Worm (Caenorhabditis elegans): ENCODE measurements around the gene T09A5.4.

The T09A5.4 gene

ce11 chrII:7860221-7860928 lies 14.4 kb downstream of the T09A5.4 start, which contains the start of gene lin-5 (continued):
- TF ChIP-seq spr-3 (GFP tag; optimal IDR thresholded peaks at IDR 0.05) (no peak), snpc-1.2 (GFP tag; IDR thresholded peaks at IDR 0.05) (no peak), mxl-3 (GFP tag; optimal IDR thresholded peaks at IDR 0.05) (peak; percentile 27), zip-2 (tag; optimal IDR thresholded peaks at IDR 0.05) (no peak), nhr-42 (GFP tag; IDR thresholded peaks at IDR 0.05) (no peak), daf-8 (GFP tag; IDR thresholded peaks at IDR 0.05) (no peak), ceh-62 (tag; optimal IDR thresholded peaks at IDR 0.05) (no peak), egl-27 (tag; optimal IDR thresholded peaks at IDR 0.05) (no peak), nhr-111 (GFP tag; optimal IDR thresholded peaks at IDR 0.05) (no peak), nhr-41 (GFP tag; IDR thresholded peaks at IDR 0.05) (no peak), mdt-29 (GFP tag; IDR thresholded peaks at IDR 0.05) (no peak), aha-1 (tag) (peak; percentile 94), lin-39 (tag; optimal IDR thresholded peaks at IDR 0.05) (no peak), ctbp-1 (GFP tag; IDR thresholded peaks at IDR 0.05) (no peak), dmd-9 (GFP tag; IDR thresholded peaks at IDR 0.05) (no peak), daf-19 (GFP tag; conservative IDR thresholded peaks at IDR 0.05) (no peak), F37D6.2 (tag; optimal IDR thresholded peaks at IDR 0.05) (peak; percentile 16), rbr-2 (tag; optimal IDR thresholded peaks at IDR 0.05) (peak; percentile 45), nhr-102 (tag; optimal IDR thresholded peaks at IDR 0.05) (no peak), Y5F2A.4 (GFP tag; optimal IDR thresholded peaks at IDR 0.05) (no peak), R02D3.7 (tag; optimal IDR thresholded peaks at IDR 0.05) (no peak), mes-2 (tag; optimal IDR thresholded peaks at IDR 0.05; ENCODE audit: poor library complexity, severe bottlenecking) (peak; percentile 70), spr-1 (tag; optimal IDR thresholded peaks at IDR 0.05) (no peak), unc-39 (tag; optimal IDR thresholded peaks at IDR 0.05) (no peak), zfp-3 (GFP tag; conservative IDR thresholded peaks at IDR 0.05) (no peak), vab-7 (GFP tag; IDR thresholded peaks at IDR 0.05) (no peak), attf-4 (tag; optimal IDR thresholded peaks at IDR 0.05) (no peak), zip-11 (GFP tag; IDR thresholded peaks at IDR 0.05) (no peak), nhr-10 (tag; optimal IDR thresholded peaks at IDR 0.05) (no peak), lsy-2 (tag; optimal IDR thresholded peaks at IDR 0.05) (peak in 1 of 2 experiments; percentile 86), nhr-237 (tag; optimal IDR thresholded peaks at IDR 0.05) (no peak), daf-12 (tag; optimal IDR thresholded peaks at IDR 0.05) (no peak), mep-1 (tag; optimal IDR thresholded peaks at IDR 0.05) (peak; percentile 67), madf-9 (GFP tag; conservative IDR thresholded peaks at IDR 0.05) (no peak), snpc-4 (tag; optimal IDR thresholded peaks at IDR 0.05) (no peak), F10B5.3 (tag; optimal IDR thresholded peaks at IDR 0.05) (no peak), unc-130 (GFP tag; optimal IDR thresholded peaks at IDR 0.05) (peak; percentile 74), lin-38 (GFP tag; IDR thresholded peaks at IDR 0.05) (peak; percentile 63), Y105C5A.15 (GFP tag; IDR thresholded peaks at IDR 0.05) (no peak), cey-2 (tag; optimal IDR thresholded peaks at IDR 0.05; ENCODE audit: borderline replicate concordance, insufficient read depth) (no peak), F49E8.2 (tag; optimal IDR thresholded peaks at IDR 0.05; ENCODE audit: borderline replicate concordance) (peak; percentile 40), gei-8 (GFP tag; optimal IDR thresholded peaks at IDR 0.05) (no peak), pqm-1 (tag; optimal IDR thresholded peaks at IDR 0.05) (no peak), php-3 (GFP tag; IDR thresholded peaks at IDR 0.05) (no peak), lin-1 (GFP tag; IDR thresholded peaks at IDR 0.05) (no peak), daf-16 (GFP tag; optimal IDR thresholded peaks at IDR 0.05) (no peak), daf-16 (tag; optimal IDR thresholded peaks at IDR 0.05) (peak; percentile 25), ceh-44 (GFP tag; IDR thresholded peaks at IDR 0.05) (no peak), dmd-6 (GFP tag; IDR thresholded peaks at IDR 0.05) (no peak), hlh-30 (tag; optimal IDR thresholded peaks at IDR 0.05; ENCODE audit: insufficient read depth) (peak; percentile 53), dpl-1 (GFP tag; optimal IDR thresholded peaks at IDR 0.05) (peak; percentile 90)
